Worm (Caenorhabditis elegans): Measurements from ENCODE around the gene ztf-13.

Gene ztf-13

ce11 chrX:3127626-3128142 is 25.7 kb upstream of the ztf-13 start (continued):
- TF ChIP-seq lin-39 (tag; optimal IDR thresholded peaks at IDR 0.05), result no peak
- TF ChIP-seq fkh-10 (GFP tag; optimal IDR thresholded peaks at IDR 0.05), result peak; percentile 92
- peak in 1 of 2 experiments; percentile 91 for TF ChIP-seq mdl-1 (tag; optimal IDR thresholded peaks at IDR 0.05)
- TF ChIP-seq dpl-1 (GFP tag; optimal IDR thresholded peaks at IDR 0.05), result peak; percentile 52 to 63 (median 55)
- TF ChIP-seq sptf-1 (tag; optimal IDR thresholded peaks at IDR 0.05), result no peak
- no peak for TF ChIP-seq ceh-63 (GFP tag; optimal IDR thresholded peaks at IDR 0.05)
- TF ChIP-seq lin-35 (GFP tag; optimal IDR thresholded peaks at IDR 0.05), result peak; percentile 79 to 86
- peak; percentile 79 for TF ChIP-seq skn-1 (tag; optimal IDR thresholded peaks at IDR 0.05)
- peak; percentile 73 for TF ChIP-seq pqm-1 (tag; optimal IDR thresholded peaks at IDR 0.05)
- peak; percentile 97 for TF ChIP-seq nhr-71 (tag; optimal IDR thresholded peaks at IDR 0.05)
- TF ChIP-seq alr-1 (tag; optimal IDR thresholded peaks at IDR 0.05; ENCODE audit: borderline replicate concordance), result no peak
- peak; percentile 85 to 90 for TF ChIP-seq egl-27 (tag; optimal IDR thresholded peaks at IDR 0.05)
- TF ChIP-seq lin-14 (GFP tag; optimal IDR thresholded peaks at IDR 0.05), result peak; percentile 99
- TF ChIP-seq unc-86 (tag; optimal IDR thresholded peaks at IDR 0.05), result peak; percentile 91
- peak; percentile 91 for TF ChIP-seq nhr-47 (tag; optimal IDR thresholded peaks at IDR 0.05)
- 0 out of 2 replicates have a peak, but pooled peaks have one; percentile 48 for TF ChIP-seq grh-1 (GFP tag; IDR thresholded peaks at IDR 0.05)
- peak; percentile 75 for TF ChIP-seq pax-3 (tag; optimal IDR thresholded peaks at IDR 0.05)
- TF ChIP-seq hpl-2 (GFP tag; optimal IDR thresholded peaks at IDR 0.05), result peak; percentile 75
- TF ChIP-seq zip-4 (GFP tag; optimal IDR thresholded peaks at IDR 0.05), result peak; percentile 69
- TF ChIP-seq aly-2 (tag; optimal IDR thresholded peaks at IDR 0.05), result peak; percentile 80
- TF ChIP-seq tbx-2 (tag; optimal IDR thresholded peaks at IDR 0.05), result peak; percentile 93
- peak; percentile 64 to 72 for TF ChIP-seq efl-1 (optimal IDR thresholded peaks at IDR 0.05)
- peak; percentile 34 to 93 for TF ChIP-seq efl-1 (GFP tag; optimal IDR thresholded peaks at IDR 0.05 in 1 of 2)
- TF ChIP-seq vab-15 (tag; optimal IDR thresholded peaks at IDR 0.05), result peak; percentile 49
- peak; percentile 88 for TF ChIP-seq lin-13 (GFP tag; optimal IDR thresholded peaks at IDR 0.05)
- TF ChIP-seq ztf-4 (tag; optimal IDR thresholded peaks at IDR 0.05), result peak; percentile 80
- TF ChIP-seq irx-1 (tag; optimal IDR thresholded peaks at IDR 0.05), result peak; percentile 69
- TF ChIP-seq nhr-77 (tag; optimal IDR thresholded peaks at IDR 0.05), result peak; percentile 91
- TF ChIP-seq ces-1 (GFP tag; optimal IDR thresholded peaks at IDR 0.05), result peak; percentile 75
- no peak for TF ChIP-seq C34B4.2 (tag; optimal IDR thresholded peaks at IDR 0.05)
- peak; percentile 27 for TF ChIP-seq sox-4 (tag; optimal IDR thresholded peaks at IDR 0.05)
- TF ChIP-seq snu-23 (GFP tag; optimal IDR thresholded peaks at IDR 0.05), result peak; percentile 98
- TF ChIP-seq hlh-17 (GFP tag; optimal IDR thresholded peaks at IDR 0.05; ENCODE audit: borderline replicate concordance), result no peak
- no peak for TF ChIP-seq aha-1 (tag; optimal IDR thresholded peaks at IDR 0.05)
- TF ChIP-seq dsc-1 (tag; optimal IDR thresholded peaks at IDR 0.05), result peak; percentile 86
- TF ChIP-seq jun-1 (tag; optimal IDR thresholded peaks at IDR 0.05), result peak; percentile 96
- TF ChIP-seq pag-3 (tag; optimal IDR thresholded peaks at IDR 0.05; ENCODE audit: borderline replicate concordance, insufficient read depth), result peak; percentile 61
- peak; percentile 86 for TF ChIP-seq egl-13 (tag; optimal IDR thresholded peaks at IDR 0.05)

ce11 chrX:3126979-3127378 is 25.0 kb upstream of the ztf-13 start, which contains the start of gene spc-1:
Gene spc-1, minus strand, starts transcription at chrX:3127079.
- TF ChIP-seq grh-1 (GFP tag; IDR thresholded peaks at IDR 0.05) (no peak), sptf-1 (tag; optimal IDR thresholded peaks at IDR 0.05) (no peak)

ce11 chrX:3126233-3126632 is 24.3 kb upstream of the ztf-13 start:
- TF ChIP-seq ces-1 (GFP tag; optimal IDR thresholded peaks at IDR 0.05), result peak; percentile 40
- no peak for TF ChIP-seq vab-15 (tag; optimal IDR thresholded peaks at IDR 0.05)
- TF ChIP-seq isw-1 (GFP tag; IDR thresholded peaks at IDR 0.05), result 0 out of 2 replicates have a peak, but pooled peaks have one; percentile 5
- TF ChIP-seq tbx-2 (tag; optimal IDR thresholded peaks at IDR 0.05), result peak; percentile 43
- no peak for TF ChIP-seq sptf-1 (tag; optimal IDR thresholded peaks at IDR 0.05)
- peak in 2 of 3 experiments; percentile 1 to 52 for TF ChIP-seq ceh-82 (tag; optimal IDR thresholded peaks at IDR 0.05)
- peak; percentile 20 for TF ChIP-seq swsn-7 (tag; optimal IDR thresholded peaks at IDR 0.05)
- TF ChIP-seq snu-23 (GFP tag; optimal IDR thresholded peaks at IDR 0.05), result peak; percentile 13
- TF ChIP-seq nhr-71 (tag; optimal IDR thresholded peaks at IDR 0.05), result peak; percentile 42
- TF ChIP-seq lin-14 (GFP tag; optimal IDR thresholded peaks at IDR 0.05), result peak; percentile 88
- TF ChIP-seq fkh-10 (GFP tag; optimal IDR thresholded peaks at IDR 0.05), result peak; percentile 30
